Worm (Caenorhabditis elegans): ENCODE results near the gene R07E3.1.

- TF ChIP-seq lsy-2 (tag; optimal IDR thresholded peaks at IDR 0.05) (no peak), ztf-11 (tag; optimal IDR thresholded peaks at IDR 0.05) (no peak), hlh-1 (tag; optimal IDR thresholded peaks at IDR 0.05) (no peak), mab-5 (tag; optimal IDR thresholded peaks at IDR 0.05) (no peak)
These were observed 2.2 kb downstream of the R07E3.1 start for ce11 chrX:10338761-10339160.

Data from whole organism, mixed stage, embryonic.